Worm (Caenorhabditis elegans) whole organism, mixed stage, embryonic: ENCODE measurements around the gene gpa-4.

Experiments
- M03D4.4 ChIP-seq: sonication (generic microtip); optimal IDR thresholded peaks from 2 replicates; lab custom pipeline; 2017; ENCODE audit warnings: mild to moderate bottlenecking, missing genetic modification characterization, missing compliant biosample characterization
- bed-3 ChIP-seq: fragments of 200-800 bp; sonication (Bioruptor generic); optimal IDR thresholded peaks from 3 replicates; lab custom pipeline; 2018; ENCODE audit warnings: mild to moderate bottlenecking, missing genetic modification characterization, moderate library complexity, missing compliant biosample characterization
- blmp-1 ChIP-seq: fragments of 150-350 bp; optimal IDR thresholded peaks from 2 replicates; lab custom pipeline; 2014; ENCODE audit warnings: missing biosample characterization, missing genetic modification characterization
- ceh-39 ChIP-seq: fragments of 150-350 bp; optimal IDR thresholded peaks from 2 replicates; lab custom pipeline; 2014; ENCODE audit warnings: missing biosample characterization, missing genetic modification characterization
- ceh-43 ChIP-seq: fragments of 200-800 bp; sonication (Bioruptor generic); optimal IDR thresholded peaks from 2 replicates; lab custom pipeline; 2018; ENCODE audit warnings: mild to moderate bottlenecking, missing genetic modification characterization, moderate library complexity, missing compliant biosample characterization
- ceh-83 ChIP-seq: fragments of 200-800 bp; sonication (Bioruptor generic); optimal IDR thresholded peaks from 2 replicates; lab custom pipeline; 2018; ENCODE audit warnings: mild to moderate bottlenecking, missing genetic modification characterization, missing compliant biosample characterization
- ces-1 ChIP-seq: fragments of 150-350 bp; optimal IDR thresholded peaks from 2 replicates; lab custom pipeline; 2014; ENCODE audit warnings: missing biosample characterization, missing genetic modification reagents, missing genetic modification characterization
- cnd-1 ChIP-seq: fragments of 200-800 bp; sonication (Bioruptor generic); optimal IDR thresholded peaks from 2 replicates; lab custom pipeline; 2018; ENCODE audit warnings: mild to moderate bottlenecking, missing genetic modification characterization, missing compliant biosample characterization
- drap-1 ChIP-seq: fragments of 200-800 bp; sonication (Bioruptor generic); optimal IDR thresholded peaks from 3 replicates; lab custom pipeline; 2018; ENCODE audit warnings: mild to moderate bottlenecking, missing genetic modification characterization, missing compliant biosample characterization
- elt-1 ChIP-seq: sonication (generic microtip); optimal IDR thresholded peaks from 2 replicates; lab custom pipeline; 2017; ENCODE audit warnings: missing genetic modification characterization, mild to moderate bottlenecking, missing compliant biosample characterization, antibody characterized with exemption, moderate library complexity, borderline replicate concordance; ENCODE audit not compliant: insufficient read depth
- elt-3 ChIP-seq: fragments of 150-350 bp; optimal IDR thresholded peaks from 2 replicates; lab custom pipeline; 2014; ENCODE audit warnings: missing biosample characterization, missing genetic modification characterization
- flh-1 ChIP-seq: fragments of 200-800 bp; sonication (Bioruptor generic); optimal IDR thresholded peaks from 2 replicates; lab custom pipeline; 2018; ENCODE audit warnings: mild to moderate bottlenecking, missing genetic modification characterization, moderate library complexity, missing compliant biosample characterization
- ham-2 ChIP-seq: fragments of 200-800 bp; sonication (Bioruptor generic); optimal IDR thresholded peaks from 2 replicates; lab custom pipeline; 2018; ENCODE audit warnings: mild to moderate bottlenecking, missing genetic modification characterization, missing compliant biosample characterization
- hlh-1 ChIP-seq: fragments of 150-350 bp; optimal IDR thresholded peaks from 2 replicates; lab custom pipeline; 2014; ENCODE audit warnings: missing biosample characterization, missing genetic modification reagents, missing genetic modification characterization
- lin-13 ChIP-seq: fragments of 150-350 bp; optimal IDR thresholded peaks from 2 replicates; lab custom pipeline; 2014; ENCODE audit warnings: missing biosample characterization, missing genetic modification characterization
- lin-32 ChIP-seq: fragments of 200-800 bp; sonication (Bioruptor generic); optimal IDR thresholded peaks from 2 replicates; lab custom pipeline; 2018; ENCODE audit warnings: mild to moderate bottlenecking, missing genetic modification characterization, missing compliant biosample characterization
- lsy-2 ChIP-seq: fragments of 150-350 bp; optimal IDR thresholded peaks from 2 replicates; lab custom pipeline; 2014; ENCODE audit warnings: missing biosample characterization, missing genetic modification characterization
- mab-5 ChIP-seq: fragments of 150-350 bp; optimal IDR thresholded peaks from 2 replicates; lab custom pipeline; 2014; ENCODE audit warnings: missing biosample characterization, missing genetic modification characterization
- mep-1 ChIP-seq: fragments of 150-350 bp; optimal IDR thresholded peaks from 2 replicates; lab custom pipeline; 2017; ENCODE audit warnings: missing biosample characterization, missing genetic modification reagents, missing genetic modification characterization, inconsistent platforms
- mls-2 ChIP-seq: sonication (generic microtip); optimal IDR thresholded peaks from 2 replicates; lab custom pipeline; 2016; ENCODE audit warnings: mild to moderate bottlenecking, missing genetic modification characterization, moderate library complexity, missing compliant biosample characterization
- nhr-12 ChIP-seq: fragments of 150-350 bp; optimal IDR thresholded peaks from 2 replicates; lab custom pipeline; 2014; ENCODE audit warnings: missing biosample characterization, missing genetic modification characterization
- nhr-2 ChIP-seq: fragments of 150-350 bp; optimal IDR thresholded peaks from 2 replicates; lab custom pipeline; 2014; ENCODE audit warnings: missing biosample characterization, missing genetic modification characterization
- nhr-237 ChIP-seq: fragments of 150-350 bp; optimal IDR thresholded peaks from 2 replicates; lab custom pipeline; 2014; ENCODE audit warnings: missing biosample characterization, missing genetic modification characterization
- nhr-28 ChIP-seq: fragments of 150-350 bp; optimal IDR thresholded peaks from 2 replicates; lab custom pipeline; 2014; ENCODE audit warnings: missing biosample characterization, missing genetic modification characterization
- nhr-76 ChIP-seq: sonication (generic microtip); optimal IDR thresholded peaks from 2 replicates; lab custom pipeline; 2017; ENCODE audit warnings: missing biosample characterization, missing genetic modification characterization
- pha-4 ChIP-seq: fragments of 150-350 bp; optimal IDR thresholded peaks from 2 replicates; lab custom pipeline; 2018; ENCODE audit warnings: missing biosample characterization, missing genetic modification reagents, missing genetic modification characterization
- sem-2 ChIP-seq: fragments of 200-800 bp; sonication (Bioruptor generic); optimal IDR thresholded peaks from 2 replicates; lab custom pipeline; 2018; ENCODE audit warnings: mild to moderate bottlenecking, missing genetic modification characterization, missing compliant biosample characterization
- snpc-4 ChIP-seq: fragments of 150-350 bp; optimal IDR thresholded peaks from 2 replicates; lab custom pipeline; 2014; ENCODE audit warnings: missing biosample characterization, missing genetic modification characterization
- sptf-1 ChIP-seq: sonication (generic microtip); optimal IDR thresholded peaks from 2 replicates; lab custom pipeline; 2017; ENCODE audit warnings: mild to moderate bottlenecking, missing genetic modification characterization, moderate library complexity, missing compliant biosample characterization
- tbx-8 ChIP-seq: fragments of 200-800 bp; sonication (Bioruptor generic); optimal IDR thresholded peaks from 2 replicates; lab custom pipeline; 2018; ENCODE audit warnings: mild to moderate bottlenecking, missing genetic modification characterization, moderate library complexity, missing compliant biosample characterization
- unc-120 ChIP-seq: sonication (generic microtip); optimal IDR thresholded peaks from 2 replicates; lab custom pipeline; 2017; ENCODE audit warnings: missing genetic modification characterization, missing compliant biosample characterization; ENCODE audit not compliant: poor library complexity, severe bottlenecking
- unc-39 ChIP-seq: fragments of 150-350 bp; optimal IDR thresholded peaks from 2 replicates; lab custom pipeline; 2014; ENCODE audit warnings: missing biosample characterization, missing genetic modification characterization
- unc-62 ChIP-seq: fragments of 150-350 bp; optimal IDR thresholded peaks from 2 replicates; lab custom pipeline; 2014; ENCODE audit warnings: missing biosample characterization, missing genetic modification reagents, missing genetic modification characterization
- zip-8 ChIP-seq: fragments of 150-350 bp; optimal IDR thresholded peaks from 2 replicates; lab custom pipeline; 2014; ENCODE audit warnings: missing biosample characterization, missing genetic modification characterization
- ztf-11 ChIP-seq: fragments of 150-350 bp; optimal IDR thresholded peaks from 2 replicates; lab custom pipeline; 2014; ENCODE audit warnings: missing biosample characterization, missing genetic modification characterization

The gpa-4 gene

ce11 chrIV:386576-386975 lies 14.9 kb upstream of the gpa-4 start, which contains the start of gene T07A9.14:
Gene T07A9.14 (plus strand): TSS chrIV:386699.
- TF ChIP-seq mep-1 (tag; lab: Kevin White, UChicago) (no peak), unc-62 (GFP tag; lab: Kevin White, UChicago) (no peak), ceh-83 (no peak), nhr-28 (tag; lab: Kevin White, UChicago) (no peak), sptf-1 (tag; lab: Kevin White, UChicago) (no peak), drap-1 (GFP tag; lab: Kevin White, UChicago) (no peak), pha-4 (tag; lab: Kevin White, UChicago) (no peak), mls-2 (tag; lab: Kevin White, UChicago) (no peak)

DNA sequence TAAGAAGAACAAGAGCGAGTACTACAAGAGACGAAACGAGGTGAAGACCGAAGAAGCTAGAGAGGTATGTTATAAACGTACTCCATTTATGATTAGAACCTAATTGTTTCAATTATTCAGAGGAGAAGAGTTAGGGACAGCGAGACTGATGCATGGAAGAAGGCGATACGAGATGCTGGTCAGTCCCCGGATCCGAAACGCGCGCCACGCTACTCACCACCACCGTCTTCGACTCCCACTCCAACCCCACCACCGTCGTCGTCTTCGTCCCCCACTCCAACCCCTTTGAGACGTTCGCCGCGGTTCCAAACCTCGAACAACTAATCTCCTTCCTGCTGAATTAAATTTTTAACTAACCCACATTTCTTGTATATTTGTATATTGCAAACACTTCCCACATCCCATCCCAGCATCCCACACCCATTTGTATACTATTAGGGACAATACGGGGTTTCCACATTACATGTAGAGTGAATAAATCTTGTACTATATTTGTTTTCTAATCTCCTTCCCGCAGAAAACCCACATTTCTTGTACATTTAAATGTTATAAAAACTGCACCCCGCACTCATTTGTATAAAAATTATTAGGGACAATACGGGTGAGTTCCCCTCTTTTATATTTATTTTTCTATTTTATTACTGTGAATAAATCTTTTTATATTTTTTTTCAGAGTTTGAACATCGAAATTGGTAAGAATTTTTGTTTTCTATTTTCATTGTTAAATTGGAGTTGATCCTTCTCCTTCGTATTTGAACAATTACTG lies 14.0 kb upstream of the gpa-4 start:
- TF ChIP-seq mls-2 (tag; lab: Kevin White, UChicago) (no peak), mep-1 (tag; lab: Kevin White, UChicago) (no peak), ceh-39 (no peak), ztf-11 (tag; lab: Kevin White, UChicago) (no peak), pha-4 (tag; lab: Kevin White, UChicago) (no peak), nhr-76 (tag; lab: Kevin White, UChicago) (no peak), hlh-1 (tag; lab: Kevin White, UChicago) (no peak)

- TF ChIP-seq mep-1 (tag; lab: Kevin White, UChicago) (no peak), sem-2 (GFP tag; lab: Kevin White, UChicago) (no peak), blmp-1 (no peak), nhr-76 (tag; lab: Kevin White, UChicago) (no peak), nhr-237 (tag; lab: Kevin White, UChicago) (no peak), ceh-83 (no peak)
- TF ChIP-seq, all 35 proteins: peak for 0
Measured at ce11 chrIV:388073-388472, 13.4 kb upstream of the gpa-4 start, which contains the start of gene ssna-1. Gene ssna-1 (plus strand): TSS chrIV:388084.

DNA sequence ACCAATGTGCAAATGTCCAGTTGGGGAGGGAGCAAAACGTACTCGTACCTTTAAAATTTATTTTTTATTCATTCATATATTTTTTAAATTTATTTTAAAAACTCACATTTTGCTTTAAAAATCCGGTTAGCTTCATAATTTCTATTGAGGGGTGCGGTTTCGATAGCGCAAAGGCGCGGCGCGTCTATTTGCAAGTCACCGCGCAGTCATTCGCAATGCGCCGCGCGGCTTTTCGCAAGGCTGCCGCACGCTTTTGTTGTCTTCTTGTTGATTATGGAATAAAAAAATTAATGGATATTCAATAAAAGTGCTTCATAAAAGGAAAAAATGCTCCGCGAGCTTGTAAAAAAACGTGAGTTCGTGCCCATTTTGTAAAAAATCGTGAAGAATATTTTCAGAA lies 11.2 kb upstream of the gpa-4 start, which contains the start of the genes ears-2 and uncp-18:
Gene ears-2 (minus strand): TSS at position 190 of the 400 bp plus-strand sequence.
Gene uncp-18 (plus strand): TSS at position 282 of the 400 bp plus-strand sequence.
- TF ChIP-seq unc-120 (tag; lab: Kevin White, UChicago) (peak; percentile 98), mep-1 (tag; lab: Kevin White, UChicago) (peak; percentile 96), ceh-39 (peak; percentile 83), elt-1 (peak; percentile 14), snpc-4 (tag; lab: Kevin White, UChicago) (no peak), ham-2 (GFP tag; lab: Kevin White, UChicago) (peak; percentile 98), nhr-2 (tag; lab: Kevin White, UChicago) (peak; percentile 58), nhr-12 (peak; percentile 96), mls-2 (tag; lab: Kevin White, UChicago) (peak; percentile 99), ceh-83 (peak; percentile 98), nhr-28 (tag; lab: Kevin White, UChicago) (no peak), ces-1 (GFP tag; lab: Kevin White, UChicago) (peak; percentile 87), unc-62 (GFP tag; lab: Kevin White, UChicago) (peak; percentile 42), sptf-1 (tag; lab: Kevin White, UChicago) (peak; percentile 99), unc-39 (peak; percentile 76), lin-32 (peak; percentile 95), sem-2 (GFP tag; lab: Kevin White, UChicago) (peak; percentile 92), tbx-8 (GFP tag; lab: Kevin White, UChicago) (peak; percentile 92), nhr-76 (tag; lab: Kevin White, UChicago) (peak; percentile 97), hlh-1 (tag; lab: Kevin White, UChicago) (peak; percentile 93), ceh-43 (GFP tag; lab: Kevin White, UChicago) (peak; percentile 96), elt-3 (tag; lab: Kevin White, UChicago) (no peak), M03D4.4 (peak; percentile 98), drap-1 (GFP tag; lab: Kevin White, UChicago) (peak; percentile 97), lin-13 (tag; lab: Kevin White, UChicago) (peak; percentile 97), blmp-1 (peak; percentile 87), nhr-237 (tag; lab: Kevin White, UChicago) (peak; percentile 91), ztf-11 (tag; lab: Kevin White, UChicago) (peak; percentile 95), bed-3 (GFP tag; lab: Kevin White, UChicago) (peak; percentile 93), cnd-1 (peak; percentile 98), lsy-2 (tag; lab: Kevin White, UChicago) (peak; percentile 87), zip-8 (tag; lab: Kevin White, UChicago) (no peak), flh-1 (GFP tag; lab: Kevin White, UChicago) (peak; percentile 93), pha-4 (tag; lab: Kevin White, UChicago) (peak; percentile 98), mab-5 (tag; lab: Kevin White, UChicago) (peak; percentile 90)
